Worm (Caenorhabditis elegans) whole organism, L4 larva: ENCODE data around the gene hphd-1.

Experiments
- ama-1 ChIP-seq: fragments of 150-350 bp; optimal IDR thresholded peaks from 2 replicates; lab custom pipeline; 2014; ENCODE audit warnings: inconsistent platforms, mixed read lengths
- cey-2 ChIP-seq: sonication (generic microtip); optimal IDR thresholded peaks from 3 replicates; lab custom pipeline; 2017; ENCODE audit warnings: missing genetic modification characterization, mild to moderate bottlenecking, missing compliant biosample characterization, antibody characterized with exemption, borderline replicate concordance; ENCODE audit not compliant: insufficient read depth
- daf-19 ChIP-seq: fragments of 200-800 bp; sonication (Bioruptor generic); conservative IDR thresholded peaks from 2 replicates; pipeline ENCODE4 v1.3.6; 2022; ENCODE audit warnings: missing genetic modification characterization, missing compliant biosample characterization
- lin-15B ChIP-seq: fragments of 150-350 bp; sonication (generic microtip); optimal IDR thresholded peaks from 3 replicates; lab custom pipeline; 2014; ENCODE audit warnings: missing biosample characterization, missing genetic modification characterization
- nhr-28 ChIP-seq: fragments of 150-350 bp; optimal IDR thresholded peaks from 2 replicates; lab custom pipeline; 2014; ENCODE audit warnings: missing biosample characterization, missing genetic modification characterization
- snpc-4 ChIP-seq: fragments of 150-350 bp; optimal IDR thresholded peaks from 2 replicates; lab custom pipeline; 2014; ENCODE audit warnings: missing biosample characterization, missing genetic modification characterization
- unc-39 ChIP-seq: sonication (generic microtip); optimal IDR thresholded peaks from 2 replicates; lab custom pipeline; 2017; ENCODE audit warnings: missing biosample characterization, missing genetic modification characterization
- zfp-3 ChIP-seq: fragments of 200-800 bp; sonication (Bioruptor generic); conservative IDR thresholded peaks from 2 replicates; pipeline ENCODE4 v1.3.6; 2022; ENCODE audit warnings: missing genetic modification reagents, missing genetic modification characterization, missing compliant biosample characterization
- ztf-11 ChIP-seq: fragments of 150-350 bp; optimal IDR thresholded peaks from 2 replicates; lab custom pipeline; 2014; ENCODE audit warnings: missing biosample characterization, missing genetic modification characterization

DNA sequence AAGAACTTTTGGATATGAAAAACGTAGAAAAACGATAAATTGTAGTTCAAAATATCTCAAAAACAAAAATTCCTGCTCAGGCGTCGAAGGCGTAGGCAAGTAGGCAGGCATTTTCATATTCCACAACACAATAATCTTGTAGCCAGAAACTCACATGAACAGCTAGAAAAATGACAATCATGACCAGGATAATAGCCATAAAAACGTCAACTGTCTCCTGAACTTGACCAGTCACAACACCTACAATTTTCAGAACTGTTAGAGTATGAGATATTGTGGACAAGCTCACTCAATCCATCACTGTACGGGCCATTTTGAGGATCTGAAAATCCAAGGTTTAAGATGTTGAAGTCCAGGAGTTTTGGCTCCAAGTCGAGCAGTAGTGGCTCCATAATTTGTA is 1.0 kb upstream of the hphd-1 start, which contains the start of gene Y38F1A.7:
- TF ChIP-seq cey-2 (tag; lab: Kevin White, UChicago) (no peak), unc-39 (tag; lab: Kevin White, UChicago) (no peak), snpc-4 (no peak), nhr-28 (no peak), ztf-11 (tag; lab: Kevin White, UChicago) (no peak), zfp-3 (GFP tag; lab: Robert Waterston, UW) (no peak), daf-19 (GFP tag; lab: Robert Waterston, UW) (no peak), ama-1 (no peak), lin-15B (tag; lab: Kevin White, UChicago) (no peak)
